Worm (Caenorhabditis elegans) whole organism, mixed stage, embryonic: ENCODE results near the gene cids-1.

Experiments
- M03D4.4 ChIP-seq: sonication (generic microtip); optimal IDR thresholded peaks from 2 replicates; lab custom pipeline; 2017; ENCODE audit warnings: mild to moderate bottlenecking, missing genetic modification characterization, missing compliant biosample characterization
- elt-3 ChIP-seq: fragments of 150-350 bp; optimal IDR thresholded peaks from 2 replicates; lab custom pipeline; 2014; ENCODE audit warnings: missing biosample characterization, missing genetic modification characterization
- lin-13 ChIP-seq: fragments of 150-350 bp; optimal IDR thresholded peaks from 2 replicates; lab custom pipeline; 2014; ENCODE audit warnings: missing biosample characterization, missing genetic modification characterization
- mep-1 ChIP-seq: fragments of 150-350 bp; optimal IDR thresholded peaks from 2 replicates; lab custom pipeline; 2017; ENCODE audit warnings: missing biosample characterization, missing genetic modification reagents, missing genetic modification characterization, inconsistent platforms
- unc-62 ChIP-seq: fragments of 150-350 bp; optimal IDR thresholded peaks from 2 replicates; lab custom pipeline; 2014; ENCODE audit warnings: missing biosample characterization, missing genetic modification reagents, missing genetic modification characterization

DNA sequence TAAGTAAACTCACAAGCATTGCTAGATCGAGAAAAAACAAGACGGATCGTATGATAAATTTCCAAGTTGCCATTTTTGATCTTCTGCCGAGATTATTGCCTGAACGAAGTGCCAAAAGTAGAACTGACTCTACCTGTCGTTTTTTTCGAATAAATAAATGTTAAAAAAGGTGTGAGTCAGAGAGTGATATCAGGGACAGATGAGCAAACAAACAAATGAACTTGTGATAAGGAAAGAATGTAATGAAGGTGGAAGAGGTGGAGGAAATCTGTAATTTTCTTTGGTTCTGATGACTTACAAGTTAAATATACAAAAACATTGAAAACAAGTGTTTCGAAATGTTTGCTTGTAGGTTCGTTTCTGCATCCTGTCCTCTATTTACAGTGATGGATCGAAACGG lies 4.9 kb upstream of the cids-1 start, which contains the start of gene tsp-1:
- TF ChIP-seq elt-3 (tag; lab: Kevin White, UChicago) (no peak), mep-1 (tag; lab: Kevin White, UChicago) (no peak), unc-62 (no peak), M03D4.4 (tag; lab: Kevin White, UChicago) (no peak), lin-13 (no peak)
